Fruit fly (Drosophila melanogaster) whole organism, embryonic: ENCODE data around the gene CG31633.

Experiments
- Ada2b ChIP-seq: fragments of 200-800 bp; sonication (Bioruptor generic); IDR thresholded peaks from 2 replicates; pipeline ENCODE4 v1.3.6; 2022; ENCODE audit warnings: missing biosample characterization, missing genetic modification characterization
- CG10366 ChIP-seq: fragments of 200-800 bp; sonication (Bioruptor generic); IDR thresholded peaks from 2 replicates; pipeline ENCODE4 v1.3.6; 2022; ENCODE audit warnings: missing biosample characterization, missing genetic modification characterization
- CG11696 ChIP-seq: fragments of 200-800 bp; sonication (Bioruptor generic); IDR thresholded peaks from 2 replicates; pipeline ENCODE4 v1.3.6; 2022; ENCODE audit warnings: missing biosample characterization, missing genetic modification characterization
- CG13296 ChIP-seq: fragments of 200-800 bp; sonication (Bioruptor generic); optimal IDR thresholded peaks from 3 replicates; lab custom pipeline; 2018; ENCODE audit warnings: missing biosample characterization, mild to moderate bottlenecking, missing genetic modification characterization
- CG14667 ChIP-seq: fragments of 200-800 bp; sonication (Bioruptor generic); IDR thresholded peaks from 2 replicates; pipeline ENCODE4 v1.3.6; 2022; ENCODE audit warnings: missing biosample characterization, missing genetic modification characterization
- CG1602 ChIP-seq: fragments of 200-800 bp; sonication (Bioruptor generic); optimal IDR thresholded peaks from 3 replicates; lab custom pipeline; 2016; ENCODE audit warnings: missing biosample characterization, missing genetic modification characterization
- CG17802 ChIP-seq: fragments of 200-800 bp; sonication (Bioruptor generic); optimal IDR thresholded peaks from 2 replicates; lab custom pipeline; 2018; ENCODE audit warnings: missing biosample characterization, mild to moderate bottlenecking, missing genetic modification characterization, moderate library complexity
- CG18011 ChIP-seq: fragments of 200-800 bp; sonication (Bioruptor generic); optimal IDR thresholded peaks from 2 replicates; lab custom pipeline; 2017; ENCODE audit warnings: missing biosample characterization, missing genetic modification characterization, mild to moderate bottlenecking, moderate library complexity, missing genotype
- CG2712 ChIP-seq: fragments of 200-800 bp; optimal IDR thresholded peaks from 3 replicates; lab custom pipeline; 2019; ENCODE audit warnings: missing biosample characterization, mild to moderate bottlenecking, missing genetic modification characterization, moderate library complexity
- CG30431 ChIP-seq: fragments of 200-800 bp; sonication (Bioruptor generic); optimal IDR thresholded peaks from 2 replicates; lab custom pipeline; 2017; ENCODE audit warnings: missing biosample characterization, missing genetic modification characterization
- CG32772 ChIP-seq: fragments of 200-800 bp; sonication (Bioruptor generic); IDR thresholded peaks from 2 replicates; pipeline ENCODE4 v1.3.6; 2022; ENCODE audit warnings: missing biosample characterization, missing genetic modification characterization
- CG42726 ChIP-seq: fragments of 200-800 bp; sonication (Bioruptor generic); IDR thresholded peaks from 2 replicates; pipeline ENCODE4 v1.3.6; 2022; ENCODE audit warnings: missing biosample characterization, missing genetic modification characterization; ENCODE audit not compliant: partially characterized antibody
- CG4854 ChIP-seq: fragments of 200-800 bp; sonication (Bioruptor generic); optimal IDR thresholded peaks from 2 replicates; lab custom pipeline; 2016; ENCODE audit warnings: missing biosample characterization, missing genetic modification characterization, inconsistent platforms
- CG8765 ChIP-seq: fragments of 200-800 bp; sonication (Bioruptor generic); IDR thresholded peaks from 2 replicates; pipeline ENCODE4 v1.3.6; 2022; ENCODE audit warnings: missing biosample characterization, missing genetic modification characterization
- CG8944 ChIP-seq: fragments of 200-800 bp; sonication (Bioruptor generic); optimal IDR thresholded peaks from 3 replicates; lab custom pipeline; 2016; ENCODE audit warnings: missing biosample characterization, missing genetic modification characterization
- CG9437 ChIP-seq: fragments of 200-800 bp; sonication (Bioruptor generic); optimal IDR thresholded peaks from 2 replicates; lab custom pipeline; 2018; ENCODE audit warnings: missing biosample characterization, mild to moderate bottlenecking, missing genetic modification characterization
- CG9727 ChIP-seq: fragments of 200-800 bp; sonication (Bioruptor generic); optimal IDR thresholded peaks from 3 replicates; lab custom pipeline; 2017; ENCODE audit warnings: missing biosample characterization, mild to moderate bottlenecking, missing genetic modification characterization
- CkIIα-i1 ChIP-seq: fragments of 200-800 bp; sonication (Bioruptor generic); IDR thresholded peaks from 2 replicates; pipeline ENCODE4 v1.3.6; 2022; ENCODE audit warnings: missing biosample characterization, missing genetic modification characterization
- Dfd ChIP-seq, 2 experiments: fragments of >200 bp; optimal IDR thresholded peaks; 2 replicates each; lab custom pipeline; 2017; ENCODE audit warnings: missing biosample characterization in 2 of 2, missing genetic modification characterization in 2 of 2
- E2f2 ChIP-seq: fragments of 200-800 bp; sonication (Bioruptor generic); IDR thresholded peaks from 2 replicates; pipeline ENCODE4 v1.3.6; 2022; ENCODE audit warnings: missing biosample characterization, missing genetic modification characterization
- HLH4C ChIP-seq: fragments of 200-800 bp; sonication (Bioruptor generic); IDR thresholded peaks from 3 replicates; pipeline ENCODE4 v1.3.6; 2022; ENCODE audit warnings: missing biosample characterization, missing genetic modification characterization; ENCODE audit not compliant: partially characterized antibody
- Hey ChIP-seq: fragments of 200-800 bp; sonication (Bioruptor generic); optimal IDR thresholded peaks from 3 replicates; lab custom pipeline; 2018; ENCODE audit warnings: missing biosample characterization, mild to moderate bottlenecking, missing genetic modification characterization
- Lhr ChIP-seq: fragments of 200-800 bp; sonication (Bioruptor generic); optimal IDR thresholded peaks from 3 replicates; lab custom pipeline; 2017; ENCODE audit warnings: mild to moderate bottlenecking, missing biosample characterization, missing genetic modification reagents, missing genetic modification characterization
- Med ChIP-seq: fragments of 200-800 bp; sonication (Bioruptor generic); peaks from one replicate; lab custom pipeline; 2016; ENCODE audit warnings: missing biosample characterization, missing genetic modification characterization, mild to moderate bottlenecking, inconsistent platforms, moderate library complexity
- Pdp1 ChIP-seq, 2 experiments: fragments of 200-800 bp; sonication (Bioruptor generic); optimal IDR thresholded peaks; 3 replicates each; lab custom pipeline; 2016; ENCODE audit warnings: missing biosample characterization in 2 of 2, missing genetic modification characterization in 2 of 2, mild to moderate bottlenecking in 1 of 2, moderate library complexity in 1 of 2
- Ravus ChIP-seq: fragments of 200-800 bp; sonication (Bioruptor generic); IDR thresholded peaks from 2 replicates; pipeline ENCODE4 v1.3.6; 2022; ENCODE audit warnings: missing biosample characterization, missing genetic modification characterization
- Six4 ChIP-seq: fragments of 200-800 bp; sonication (Bioruptor generic); optimal IDR thresholded peaks from 2 replicates; lab custom pipeline; 2016; ENCODE audit warnings: missing biosample characterization, missing genetic modification characterization
- Sry-β ChIP-seq: fragments of 200-800 bp; sonication (Bioruptor generic); optimal IDR thresholded peaks from 2 replicates; lab custom pipeline; 2018; ENCODE audit warnings: missing biosample characterization, mild to moderate bottlenecking, missing genetic modification characterization, moderate library complexity
- Xrp1 ChIP-seq: fragments of 200-800 bp; sonication (Bioruptor generic); IDR thresholded peaks from 2 replicates; pipeline ENCODE4 v1.3.6; 2022; ENCODE audit warnings: missing biosample characterization, missing genetic modification characterization
- ash1 ChIP-seq: fragments of 200-800 bp; sonication (Bioruptor generic); optimal IDR thresholded peaks from 2 replicates; lab custom pipeline; 2018; ENCODE audit warnings: missing biosample characterization, mild to moderate bottlenecking, missing genetic modification characterization
- az2 ChIP-seq: fragments of 200-800 bp; sonication (Bioruptor generic); optimal IDR thresholded peaks from 3 replicates; lab custom pipeline; 2016; ENCODE audit warnings: missing biosample characterization, missing genetic modification characterization
- bigmax ChIP-seq: fragments of 200-800 bp; sonication (Bioruptor generic); optimal IDR thresholded peaks from 2 replicates; lab custom pipeline; 2018; ENCODE audit warnings: missing biosample characterization, mild to moderate bottlenecking, missing genetic modification characterization
- cwo ChIP-seq: fragments of 200-800 bp; sonication (Bioruptor generic); optimal IDR thresholded peaks from 3 replicates; lab custom pipeline; 2017; ENCODE audit warnings: missing biosample characterization, missing genetic modification characterization, mild to moderate bottlenecking, moderate library complexity, missing genetic modification reagents
- dati ChIP-seq: fragments of 200-800 bp; sonication (Bioruptor generic); IDR thresholded peaks from 2 replicates; pipeline ENCODE4 v1.3.6; 2022; ENCODE audit warnings: missing biosample characterization, missing genetic modification characterization
- en ChIP-seq: fragments of 200-800 bp; sonication (Bioruptor generic); optimal IDR thresholded peaks from 2 replicates; lab custom pipeline; 2016; ENCODE audit warnings: missing biosample characterization, missing genetic modification characterization
- ewg ChIP-seq: fragments of 200-800 bp; sonication (Bioruptor generic); optimal IDR thresholded peaks from 3 replicates; lab custom pipeline; 2017; ENCODE audit warnings: mild to moderate bottlenecking, missing biosample characterization, missing genetic modification reagents, missing genetic modification characterization
- grn ChIP-seq: fragments of 200-800 bp; sonication (Bioruptor generic); optimal IDR thresholded peaks from 3 replicates; lab custom pipeline; 2017; ENCODE audit warnings: missing biosample characterization, missing genetic modification characterization
- lov ChIP-seq, 2 experiments: fragments of 200-800 bp in 1 of 2; fragments of >200 bp in 1 of 2; sonication (Bioruptor generic) in 1 of 2; IDR thresholded peaks in 1 of 2; optimal IDR thresholded peaks in 1 of 2; 2 replicates in 1 of 2; 3 replicates in 1 of 2; pipeline versions ENCODE4 v1.3.6 to Lab custom; 2017 to 2022; ENCODE audit warnings: missing biosample characterization in 1 of 2, missing genetic modification characterization in 1 of 2
- onecut ChIP-seq: fragments of 200-800 bp; sonication (Bioruptor generic); IDR thresholded peaks from 2 replicates; pipeline ENCODE4 v1.3.6; 2022; ENCODE audit warnings: missing biosample characterization, missing genetic modification characterization
- org-1 ChIP-seq: fragments of 200-800 bp; sonication (Bioruptor generic); optimal IDR thresholded peaks from 2 replicates; lab custom pipeline; 2017; ENCODE audit warnings: missing biosample characterization, missing genetic modification characterization
- pho ChIP-seq: fragments of 200-800 bp; sonication (Bioruptor generic); optimal IDR thresholded peaks from 2 replicates; lab custom pipeline; 2016; ENCODE audit warnings: missing biosample characterization, missing genetic modification characterization
- sens ChIP-seq: fragments of 200-800 bp; sonication (Bioruptor generic); peaks from one replicate; lab custom pipeline; 2016; ENCODE audit warnings: missing biosample characterization, missing genetic modification characterization
- tio ChIP-seq: fragments of 200-800 bp; sonication (Bioruptor generic); optimal IDR thresholded peaks from 2 replicates; lab custom pipeline; 2017; ENCODE audit warnings: missing biosample characterization, missing genetic modification characterization, inconsistent platforms
- toy ChIP-seq: fragments of 200-800 bp; sonication (Bioruptor generic); IDR thresholded peaks from 2 replicates; pipeline ENCODE4 v1.3.6; 2022; ENCODE audit warnings: missing biosample characterization, missing genetic modification characterization
- ttk ChIP-seq: fragments of 200-800 bp; sonication (Bioruptor generic); IDR thresholded peaks from 2 replicates; pipeline ENCODE4 v2.1.2; 2022; ENCODE audit warnings: missing biosample characterization, missing genetic modification characterization

CG31633 gene

dm6 chr2L:6621600-6621999, 34.5 kb downstream of the CG31633 start, which contains the start of gene DIP-iota:
Gene DIP-iota, minus strand, starts transcription at chr2L:6621700.
- TF ChIP-seq ttk (GFP tag; lab: Robert Waterston, UW), result no peak
- TF ChIP-seq CG42726 (GFP tag; lab: Robert Waterston, UW), result no peak
- no peak for TF ChIP-seq az2 (GFP tag; lab: Kevin White, UChicago)
- TF ChIP-seq lov (optimal IDR thresholded peaks at IDR 0.05; lab: Kevin White, UChicago), result no peak
- TF ChIP-seq lov (GFP tag; IDR thresholded peaks at IDR 0.05; lab: Robert Waterston, UW), result no peak
- TF ChIP-seq CG17802 (tag; lab: Kevin White, UChicago), result no peak
- no peak for TF ChIP-seq Six4 (GFP tag; lab: Kevin White, UChicago)
- no peak for TF ChIP-seq tio (GFP tag; lab: Kevin White, UChicago)
- no peak for TF ChIP-seq grn
- TF ChIP-seq CG14667 (GFP tag; lab: Robert Waterston, UW), result no peak
- no peak for TF ChIP-seq Lhr (GFP tag; lab: Kevin White, UChicago)
- no peak for TF ChIP-seq Ravus
- no peak for TF ChIP-seq CG13296 (GFP tag; lab: Kevin White, UChicago)
- TF ChIP-seq E2f2 (GFP tag; lab: Robert Waterston, UW), result no peak
- TF ChIP-seq HLH4C (GFP tag; lab: Robert Waterston, UW), result no peak
- no peak for TF ChIP-seq ash1 (GFP tag; lab: Kevin White, UChicago)
- TF ChIP-seq CG32772 (GFP tag; lab: Robert Waterston, UW), result no peak

dm6 chr2L:6614229-6614935, 41.7 kb downstream of the CG31633 start:
- TF ChIP-seq sens (GFP tag; lab: Kevin White, UChicago) (peak; percentile 52), en (no peak), CG8765 (GFP tag; lab: Robert Waterston, UW) (no peak), cwo (peak; percentile 4), Med (GFP tag; lab: Kevin White, UChicago) (peak; percentile 7), Hey (tag; lab: Kevin White, UChicago) (peak; percentile 57), bigmax (GFP tag; lab: Kevin White, UChicago) (no peak), Pdp1 (GFP tag; optimal IDR thresholded peaks at IDR 0.05; lab: Kevin White, UChicago) (peak in 1 of 2 experiments; percentile 19)

DNA sequence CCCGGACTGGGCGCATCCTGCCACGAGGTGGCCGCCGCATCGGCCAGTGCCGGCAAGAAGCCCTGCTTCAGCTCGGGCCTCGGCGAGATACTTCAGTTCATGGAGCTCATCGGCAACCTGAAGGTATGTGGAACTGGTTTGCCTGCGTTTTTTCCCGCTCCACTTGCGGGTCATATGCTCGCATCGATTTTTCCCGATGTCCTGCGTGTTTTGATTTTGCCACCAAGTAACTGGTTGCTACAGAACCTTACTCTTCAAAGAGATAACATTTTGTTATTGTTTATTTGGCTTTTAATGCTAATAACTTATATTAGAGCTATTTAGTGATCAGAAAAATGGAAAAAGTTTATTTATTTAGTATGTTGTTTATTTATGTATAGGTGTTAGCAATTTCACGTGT, 43.0 kb downstream of the CG31633 start:
- peak; percentile 95 for TF ChIP-seq onecut (GFP tag; lab: Robert Waterston, UW)
- TF ChIP-seq CG8944 (GFP tag; lab: Kevin White, UChicago), result no peak
- peak; percentile 54 for TF ChIP-seq CG18011 (GFP tag; lab: Kevin White, UChicago)
- no peak for TF ChIP-seq Sry-β

DNA sequence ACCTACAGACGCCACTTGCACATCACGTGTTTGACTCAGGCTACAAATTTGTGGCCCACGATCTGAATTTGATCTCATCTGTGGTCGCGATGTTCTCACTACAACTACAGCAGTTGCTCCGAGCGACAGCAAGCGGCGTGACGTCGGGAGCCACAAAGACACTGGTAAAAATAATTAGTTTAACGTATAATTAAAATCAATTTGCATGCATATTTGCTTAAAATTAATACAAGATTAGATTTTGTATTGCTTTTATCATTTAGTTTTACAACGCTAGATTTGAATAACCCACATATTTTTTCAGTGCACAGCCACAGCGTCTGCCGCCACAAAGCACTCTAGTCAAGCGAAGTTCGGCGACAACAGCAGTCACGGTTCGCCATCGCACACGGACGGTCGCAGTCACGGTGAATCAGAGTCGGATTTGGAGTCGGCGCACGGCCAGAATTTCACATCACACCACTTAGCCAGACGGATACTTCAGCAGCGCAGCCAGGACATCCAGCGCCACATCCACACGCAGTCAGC, 43.6 kb downstream of the CG31633 start:
- TF ChIP-seq pho (peak; percentile 100), CG1602 (GFP tag; lab: Kevin White, UChicago) (peak; percentile 100), CG30431 (GFP tag; lab: Kevin White, UChicago) (peak; percentile 100), Dfd (GFP tag; optimal IDR thresholded peaks at IDR 0.05; lab: Kevin White, UChicago) (peak in 1 of 2 experiments; percentile 96), CG10366 (GFP tag; lab: Robert Waterston, UW) (peak; percentile 100), ewg (GFP tag; lab: Kevin White, UChicago) (peak; percentile 100), toy (GFP tag; lab: Robert Waterston, UW) (peak; percentile 100), Xrp1 (GFP tag; lab: Robert Waterston, UW) (peak; percentile 100), onecut (GFP tag; lab: Robert Waterston, UW) (peak; percentile 100), CG2712 (peak; percentile 100), org-1 (GFP tag; lab: Kevin White, UChicago) (peak; percentile 100), CG4854 (GFP tag; lab: Kevin White, UChicago) (peak; percentile 100), Ada2b (peak; percentile 100), dati (GFP tag; lab: Robert Waterston, UW) (peak; percentile 100), CG9437 (GFP tag; lab: Kevin White, UChicago) (peak; percentile 98), CG9727 (GFP tag; lab: Kevin White, UChicago) (peak; percentile 100), CG11696 (GFP tag; lab: Robert Waterston, UW) (peak; percentile 99), CkIIα-i1 (GFP tag; lab: Robert Waterston, UW) (peak; percentile 99)
